Fruit fly (Drosophila melanogaster) whole organism, embryonic: ENCODE results near the gene CG4970.

Source experiments
- Adf1 ChIP-seq: fragments of 200-800 bp; sonication (Bioruptor generic); IDR thresholded peaks from 2 replicates; pipeline ENCODE4 v1.3.6; 2022; ENCODE audit warnings: missing biosample characterization, missing genetic modification characterization
- B-H2 ChIP-seq: fragments of 200-800 bp; sonication (Bioruptor generic); optimal IDR thresholded peaks from 2 replicates; lab custom pipeline; 2018; ENCODE audit warnings: missing biosample characterization, mild to moderate bottlenecking, missing genetic modification characterization
- Bdp1 ChIP-seq: fragments of 200-800 bp; sonication (Bioruptor generic); optimal IDR thresholded peaks from 3 replicates; lab custom pipeline; 2016; ENCODE audit warnings: missing biosample characterization, missing genetic modification characterization
- C15 ChIP-seq: fragments of 200-800 bp; sonication (Bioruptor generic); IDR thresholded peaks from 3 replicates; pipeline ENCODE4 v1.3.6; 2022; ENCODE audit warnings: missing biosample characterization, missing genetic modification characterization
- CG10147 ChIP-seq: fragments of 200-800 bp; sonication (Bioruptor generic); optimal IDR thresholded peaks from 2 replicates; lab custom pipeline; 2019; ENCODE audit warnings: missing biosample characterization, mild to moderate bottlenecking, missing genetic modification characterization, moderate library complexity
- CG10543 ChIP-seq: fragments of 200-800 bp; sonication (Bioruptor generic); optimal IDR thresholded peaks from 3 replicates; lab custom pipeline; 2017; ENCODE audit warnings: missing biosample characterization, mild to moderate bottlenecking, missing genetic modification characterization, moderate library complexity
- CG11456 ChIP-seq: fragments of 200-800 bp; sonication (Bioruptor generic); IDR thresholded peaks from 3 replicates; pipeline ENCODE4 v1.3.6; 2022; ENCODE audit warnings: missing biosample characterization, missing genetic modification characterization
- CG1233 ChIP-seq: fragments of 200-800 bp; sonication (Bioruptor generic); optimal IDR thresholded peaks from 4 replicates; lab custom pipeline; 2018; ENCODE audit warnings: missing biosample characterization, mild to moderate bottlenecking, missing genetic modification characterization
- CG12744 ChIP-seq: fragments of 200-800 bp; sonication (Bioruptor generic); optimal IDR thresholded peaks from 2 replicates; lab custom pipeline; 2016; ENCODE audit warnings: missing biosample characterization, missing genetic modification characterization
- CG15479 ChIP-seq: fragments of 200-800 bp; sonication (Bioruptor generic); optimal IDR thresholded peaks from 3 replicates; lab custom pipeline; 2019; ENCODE audit warnings: missing biosample characterization, mild to moderate bottlenecking, missing genetic modification characterization, moderate library complexity
- CG1647 ChIP-seq: fragments of 200-800 bp; sonication (Bioruptor generic); optimal IDR thresholded peaks from 3 replicates; lab custom pipeline; 2016; ENCODE audit warnings: missing biosample characterization, missing genetic modification characterization
- CG17186 ChIP-seq: fragments of 200-800 bp; sonication (Bioruptor generic); optimal IDR thresholded peaks from 3 replicates; lab custom pipeline; 2017; ENCODE audit warnings: missing biosample characterization, missing genetic modification reagents, missing genetic modification characterization
- CG17359 ChIP-seq: fragments of 200-800 bp; sonication (Bioruptor generic); optimal IDR thresholded peaks from 3 replicates; lab custom pipeline; 2018; ENCODE audit warnings: missing biosample characterization, mild to moderate bottlenecking, missing genetic modification characterization, moderate library complexity
- CG1792 ChIP-seq: fragments of 200-800 bp; sonication (Bioruptor generic); optimal IDR thresholded peaks from 2 replicates; lab custom pipeline; 2016; ENCODE audit warnings: missing biosample characterization, missing genetic modification characterization
- CG18262 ChIP-seq: fragments of 200-800 bp; optimal IDR thresholded peaks from 3 replicates; lab custom pipeline; 2019; ENCODE audit warnings: missing biosample characterization, mild to moderate bottlenecking, missing genetic modification characterization, moderate library complexity
- CG18764 ChIP-seq: fragments of 200-800 bp; sonication (Bioruptor generic); optimal IDR thresholded peaks from 3 replicates; lab custom pipeline; 2016; ENCODE audit warnings: missing biosample characterization, missing genetic modification characterization
- CG2199 ChIP-seq: fragments of 200-800 bp; sonication (Bioruptor generic); IDR thresholded peaks from 3 replicates; pipeline ENCODE4 v1.3.6; 2022; ENCODE audit warnings: missing biosample characterization, missing genetic modification characterization
- CG31365 ChIP-seq: fragments of 200-800 bp; sonication (Bioruptor generic); optimal IDR thresholded peaks from 2 replicates; lab custom pipeline; 2018; ENCODE audit warnings: missing biosample characterization, mild to moderate bottlenecking, missing genetic modification characterization
- CG3407 ChIP-seq: fragments of 200-800 bp; sonication (Bioruptor generic); optimal IDR thresholded peaks from 2 replicates; lab custom pipeline; 2018; ENCODE audit warnings: missing biosample characterization, mild to moderate bottlenecking, missing genetic modification characterization
- CG3995 ChIP-seq: fragments of 200-800 bp; sonication (Bioruptor generic); optimal IDR thresholded peaks from 3 replicates; lab custom pipeline; 2016; ENCODE audit warnings: missing biosample characterization, missing genetic modification characterization
- CG4404 ChIP-seq: fragments of 200-800 bp; sonication (Bioruptor generic); IDR thresholded peaks from 2 replicates; pipeline ENCODE4 v1.3.6; 2022; ENCODE audit warnings: missing biosample characterization, missing genetic modification characterization
- CG7786 ChIP-seq: fragments of 200-800 bp; sonication (Bioruptor generic); optimal IDR thresholded peaks from 2 replicates; lab custom pipeline; 2016; ENCODE audit warnings: missing biosample characterization, missing genetic modification characterization
- CG8388 ChIP-seq: fragments of 200-800 bp; sonication (Bioruptor generic); optimal IDR thresholded peaks from 2 replicates; lab custom pipeline; 2019; ENCODE audit warnings: missing biosample characterization, mild to moderate bottlenecking, missing genetic modification characterization, moderate library complexity
- CG8765 ChIP-seq: fragments of 200-800 bp; sonication (Bioruptor generic); IDR thresholded peaks from 2 replicates; pipeline ENCODE4 v1.3.6; 2022; ENCODE audit warnings: missing biosample characterization, missing genetic modification characterization
- CG9609 ChIP-seq: fragments of 200-800 bp; sonication (Bioruptor generic); optimal IDR thresholded peaks from 3 replicates; lab custom pipeline; 2016; ENCODE audit warnings: missing biosample characterization, missing genetic modification characterization
- Camta ChIP-seq: fragments of 200-800 bp; sonication (Bioruptor generic); optimal IDR thresholded peaks from 2 replicates; lab custom pipeline; 2016; ENCODE audit warnings: missing biosample characterization, missing genetic modification characterization
- D ChIP-seq, 2 experiments: fragments of 200-800 bp in 1 of 2; fragments of >200 bp in 1 of 2; sonication (Bioruptor generic) in 1 of 2; optimal IDR thresholded peaks; 2 replicates in 1 of 2; 3 replicates in 1 of 2; lab custom pipeline; 2017; ENCODE audit warnings: mild to moderate bottlenecking in 1 of 2, missing biosample characterization in 1 of 2, missing genetic modification characterization in 1 of 2, missing genetic modification reagents in 1 of 2
- Eip74EF ChIP-seq, 2 experiments: fragments of 200-800 bp in 1 of 2; fragments of >200 bp in 1 of 2; sonication (Bioruptor generic) in 1 of 2; optimal IDR thresholded peaks; 2 replicates each; lab custom pipeline; 2017 to 2019; ENCODE audit warnings: missing biosample characterization in 2 of 2, missing genetic modification characterization in 2 of 2, mild to moderate bottlenecking in 1 of 2, moderate library complexity in 1 of 2
- H2.0 ChIP-seq: fragments of 200-800 bp; sonication (Bioruptor generic); IDR thresholded peaks from 2 replicates; pipeline ENCODE4 v1.3.6; 2022; ENCODE audit warnings: missing biosample characterization, missing genetic modification characterization
- Hey ChIP-seq: fragments of 200-800 bp; sonication (Bioruptor generic); optimal IDR thresholded peaks from 3 replicates; lab custom pipeline; 2018; ENCODE audit warnings: missing biosample characterization, mild to moderate bottlenecking, missing genetic modification characterization
- MBD-R2 ChIP-seq: fragments of 200-800 bp; sonication (Bioruptor generic); IDR thresholded peaks from 2 replicates; pipeline ENCODE4 v1.3.6; 2022; ENCODE audit warnings: missing biosample characterization, missing genetic modification characterization
- Optix ChIP-seq: fragments of 200-800 bp; sonication (Bioruptor generic); IDR thresholded peaks from 3 replicates; pipeline ENCODE4 v1.3.6; 2022; ENCODE audit warnings: missing biosample characterization, missing genetic modification characterization
- Sry-δ ChIP-seq: fragments of 200-800 bp; sonication (Bioruptor generic); optimal IDR thresholded peaks from 2 replicates; lab custom pipeline; 2016; ENCODE audit warnings: missing biosample characterization, missing genetic modification characterization
- al ChIP-seq: fragments of 200-800 bp; sonication (Bioruptor generic); IDR thresholded peaks from 2 replicates; pipeline ENCODE4 v1.3.6; 2022; ENCODE audit warnings: missing biosample characterization, missing genetic modification characterization
- ase ChIP-seq: fragments of 200-800 bp; sonication (Bioruptor generic); IDR thresholded peaks from 3 replicates; pipeline ENCODE4 v1.3.6; 2022; ENCODE audit warnings: missing biosample characterization, missing genetic modification characterization
- bbx ChIP-seq: fragments of 200-800 bp; sonication (Bioruptor generic); IDR thresholded peaks from 2 replicates; pipeline ENCODE4 v1.3.6; 2022; ENCODE audit warnings: missing biosample characterization, missing genetic modification characterization; ENCODE audit not compliant: partially characterized antibody
- cato ChIP-seq: fragments of 200-800 bp; sonication (Bioruptor generic); optimal IDR thresholded peaks from 2 replicates; lab custom pipeline; 2016; ENCODE audit warnings: missing biosample characterization, missing genetic modification characterization, borderline replicate concordance
- emc ChIP-seq: fragments of 200-800 bp; sonication (Bioruptor generic); optimal IDR thresholded peaks from 2 replicates; lab custom pipeline; 2016; ENCODE audit warnings: missing biosample characterization, missing genetic modification characterization
- eve ChIP-seq, 2 experiments: fragments of >200 bp; optimal IDR thresholded peaks; 2 replicates each; lab custom pipeline; 2017; ENCODE audit warnings: missing biosample characterization in 2 of 2, missing genetic modification characterization in 2 of 2
- fu2 ChIP-seq: fragments of 200-800 bp; sonication (Bioruptor generic); optimal IDR thresholded peaks from 2 replicates; lab custom pipeline; 2016; ENCODE audit warnings: missing biosample characterization, missing genetic modification characterization
- lbe ChIP-seq: fragments of 200-800 bp; sonication (Bioruptor generic); optimal IDR thresholded peaks from 2 replicates; lab custom pipeline; 2016; ENCODE audit warnings: missing biosample characterization, mild to moderate bottlenecking, missing genetic modification characterization
- ranshi ChIP-seq: fragments of 200-800 bp; sonication (Bioruptor generic); IDR thresholded peaks from 2 replicates; pipeline ENCODE4 v1.3.6; 2022; ENCODE audit warnings: missing biosample characterization, missing genetic modification characterization
- repo ChIP-seq: fragments of 200-800 bp; sonication (Bioruptor generic); optimal IDR thresholded peaks from 2 replicates; lab custom pipeline; 2016; ENCODE audit warnings: missing biosample characterization, missing genetic modification characterization
- rib ChIP-seq: fragments of 200-800 bp; sonication (Bioruptor generic); IDR thresholded peaks from 2 replicates; pipeline ENCODE4 v1.3.6; 2022; ENCODE audit warnings: missing biosample characterization, missing genetic modification characterization
- row ChIP-seq: fragments of 200-800 bp; sonication (Bioruptor generic); IDR thresholded peaks from 3 replicates; pipeline ENCODE4 v1.3.6; 2022; ENCODE audit warnings: missing biosample characterization, missing genetic modification characterization
- salm ChIP-seq: fragments of 200-800 bp; sonication (Bioruptor generic); optimal IDR thresholded peaks from 2 replicates; lab custom pipeline; 2018; ENCODE audit warnings: missing biosample characterization, mild to moderate bottlenecking, missing genetic modification characterization
- slbo ChIP-seq: fragments of 200-800 bp; sonication (Bioruptor generic); IDR thresholded peaks from 2 replicates; pipeline ENCODE4 v1.3.6; 2022; ENCODE audit warnings: missing biosample characterization, missing genetic modification characterization
- slp2 ChIP-seq: fragments of 200-800 bp; sonication (Bioruptor generic); optimal IDR thresholded peaks from 2 replicates; lab custom pipeline; 2016; ENCODE audit warnings: missing biosample characterization, missing genetic modification characterization
- sob ChIP-seq: fragments of 200-800 bp; sonication (Bioruptor generic); IDR thresholded peaks from 2 replicates; pipeline ENCODE4 v1.3.6; 2022; ENCODE audit warnings: missing biosample characterization, missing genetic modification characterization
- sr ChIP-seq: fragments of 200-800 bp; sonication (Bioruptor generic); IDR thresholded peaks from 3 replicates; pipeline ENCODE4 v1.3.6; 2022; ENCODE audit warnings: missing biosample characterization, missing genetic modification characterization
- tio ChIP-seq: fragments of 200-800 bp; sonication (Bioruptor generic); optimal IDR thresholded peaks from 2 replicates; lab custom pipeline; 2017; ENCODE audit warnings: missing biosample characterization, missing genetic modification characterization, inconsistent platforms
- wdn ChIP-seq: fragments of 200-800 bp; sonication (Bioruptor generic); IDR thresholded peaks from 2 replicates; pipeline ENCODE4 v1.3.6; 2022; ENCODE audit warnings: missing biosample characterization, missing genetic modification characterization

CG4970 gene

dm6 chr2L:11498839-11499238 is 18.4 kb upstream of the CG4970 start, which contains the start of gene Cog8 (continued):
- TF ChIP-seq cato (GFP tag; lab: Kevin White, UChicago) (no peak), Eip74EF (GFP tag; optimal IDR thresholded peaks at IDR 0.05; lab: Kevin White, UChicago) (no peak), CG17186 (GFP tag; lab: Kevin White, UChicago) (no peak), Camta (GFP tag; lab: Kevin White, UChicago) (peak; percentile 51), fu2 (GFP tag; lab: Kevin White, UChicago) (peak; percentile 35), slp2 (GFP tag; lab: Kevin White, UChicago) (no peak), Hey (tag; lab: Kevin White, UChicago) (no peak), emc (GFP tag; lab: Kevin White, UChicago) (no peak), CG8388 (GFP tag; lab: Kevin White, UChicago) (peak; percentile 29), B-H2 (GFP tag; lab: Kevin White, UChicago) (no peak), Sry-δ (peak; percentile 24), CG3995 (GFP tag; lab: Kevin White, UChicago) (peak; percentile 87), CG1233 (GFP tag; lab: Kevin White, UChicago) (no peak), bbx (GFP tag; lab: Robert Waterston, UW) (no peak), row (peak; percentile 58), MBD-R2 (GFP tag; lab: Robert Waterston, UW) (peak; percentile 72), CG18764 (GFP tag; lab: Kevin White, UChicago) (no peak), CG1647 (GFP tag; lab: Kevin White, UChicago) (peak; percentile 14), eve (GFP tag; optimal IDR thresholded peaks at IDR 0.05; lab: Kevin White, UChicago) (no peak), al (peak; percentile 28; the same call in 1 of the 2 replicates), D (optimal IDR thresholded peaks at IDR 0.05; lab: Kevin White, UChicago) (no peak), D (GFP tag; optimal IDR thresholded peaks at IDR 0.05; lab: Kevin White, UChicago) (no peak), H2.0 (no peak), lbe (GFP tag; lab: Kevin White, UChicago) (no peak), CG1792 (GFP tag; lab: Kevin White, UChicago) (no peak), CG9609 (GFP tag; lab: Kevin White, UChicago) (peak; percentile 73), CG7786 (GFP tag; lab: Kevin White, UChicago) (peak; percentile 46), CG10543 (GFP tag; lab: Kevin White, UChicago) (no peak), ase (no peak), slbo (GFP tag; lab: Robert Waterston, UW) (peak; percentile 74), sob (GFP tag; lab: Robert Waterston, UW) (no peak), CG10147 (GFP tag; lab: Kevin White, UChicago) (no peak), CG18262 (tag; lab: Kevin White, UChicago) (peak; percentile 25), ranshi (GFP tag; lab: Robert Waterston, UW) (no peak; the same call in 1 of the 2 replicates), tio (GFP tag; lab: Kevin White, UChicago) (peak; percentile 48), sr (GFP tag; lab: Robert Waterston, UW) (no peak), CG31365 (tag; lab: Kevin White, UChicago) (no peak), Adf1 (GFP tag; lab: Robert Waterston, UW) (no peak), C15 (GFP tag; lab: Robert Waterston, UW) (no peak), CG8765 (GFP tag; lab: Robert Waterston, UW) (no peak), Optix (GFP tag; lab: Robert Waterston, UW) (no peak), rib (GFP tag; lab: Robert Waterston, UW) (no peak), CG2199 (GFP tag; lab: Robert Waterston, UW) (no peak), CG4404 (GFP tag; lab: Robert Waterston, UW) (no peak; the same call in 1 of the 2 replicates), CG17359 (tag; lab: Kevin White, UChicago) (no peak), CG15479 (GFP tag; lab: Kevin White, UChicago) (no peak), CG3407 (GFP tag; lab: Kevin White, UChicago) (no peak), CG11456 (GFP tag; lab: Robert Waterston, UW) (no peak), wdn (GFP tag; lab: Robert Waterston, UW) (no peak), repo (peak; percentile 24), salm (tag; lab: Kevin White, UChicago) (no peak), Bdp1 (GFP tag; lab: Kevin White, UChicago) (no peak), CG12744 (no peak)
